Worm (Caenorhabditis elegans) whole organism, young adult: ENCODE results near the gene R186.8.
"Not testable (repeated sequence)": the region's sequence is repeated elsewhere in the genome, so short reads cannot be mapped to it uniquely, and the experiment has no call there.

ENCODE experiments used
- ama-1 ChIP-seq, 3 experiments: fragments of 150-350 bp in 1 of 3; sonication (generic microtip) in 2 of 3; optimal IDR thresholded peaks; 2 replicates each; lab custom pipeline; 2014 to 2018; ENCODE audit warnings: missing biosample characterization in 2 of 3, missing genetic modification characterization in 2 of 3, missing genetic modification reagents in 2 of 3
- cebp-1 ChIP-seq, 2 experiments: fragments of 200-800 bp in 1 of 2; sonication (Bioruptor generic) in 1 of 2; sonication (generic microtip) in 1 of 2; IDR thresholded peaks in 1 of 2; optimal IDR thresholded peaks in 1 of 2; 2 replicates each; pipeline versions ENCODE4 v1.3.6 to Lab custom; 2017 to 2022; ENCODE audit warnings: missing compliant biosample characterization in 2 of 2, missing genetic modification characterization in 2 of 2, mild to moderate bottlenecking in 1 of 2, missing genetic modification reagents in 1 of 2, moderate library complexity in 1 of 2
- nfya-1 ChIP-seq: sonication (generic microtip); optimal IDR thresholded peaks from 2 replicates; lab custom pipeline; 2017; ENCODE audit warnings: antibody characterized with exemption, missing compliant biosample characterization, missing genetic modification characterization, borderline replicate concordance; ENCODE audit not compliant: insufficient read depth
- ztf-18 ChIP-seq: sonication (generic microtip); optimal IDR thresholded peaks from 2 replicates; lab custom pipeline; 2016; ENCODE audit warnings: missing genotype, mild to moderate bottlenecking, missing genetic modification characterization, missing compliant biosample characterization
- ztf-26 ChIP-seq: sonication (generic microtip); optimal IDR thresholded peaks from 2 replicates; lab custom pipeline; 2017; ENCODE audit warnings: missing genetic modification characterization, missing compliant biosample characterization

ce11 chrV:12967925-12968327 is at the start of gene R186.8:
- TF ChIP-seq ama-1 (optimal IDR thresholded peaks at IDR 0.05; lab: Kevin White, UChicago); ama-1 (GFP tag; optimal IDR thresholded peaks at IDR 0.05; lab: Kevin White, UChicago); nfya-1 (tag; lab: Kevin White, UChicago): not testable (repeated sequence)
- TF ChIP-seq ztf-26 = peak; percentile 71
- peak; percentile 72 for TF ChIP-seq ztf-18
- peak; percentile 57; the same call in 1 of the 2 replicates for TF ChIP-seq cebp-1 (GFP tag; IDR thresholded peaks at IDR 0.05; lab: Robert Waterston, UW)
- peak; percentile 58 for TF ChIP-seq cebp-1 (tag; optimal IDR thresholded peaks at IDR 0.05; lab: Kevin White, UChicago)
